Worm (Caenorhabditis elegans): ENCODE results near the gene srh-282.

srh-282 gene

ce11 chrIV:309526-309925 lies 36.3 kb upstream of the srh-282 start (continued):
- TF ChIP-seq ceh-63 (GFP tag; optimal IDR thresholded peaks at IDR 0.05) = no peak
- TF ChIP-seq C16A3.4 (tag; optimal IDR thresholded peaks at IDR 0.05) = no peak
- no peak for TF ChIP-seq lin-13 (GFP tag; optimal IDR thresholded peaks at IDR 0.05)
- no peak for TF ChIP-seq aha-1 (tag; optimal IDR thresholded peaks at IDR 0.05)
- peak; percentile 57 for TF ChIP-seq blmp-1 (tag; optimal IDR thresholded peaks at IDR 0.05)
- TF ChIP-seq rnt-1 (tag; optimal IDR thresholded peaks at IDR 0.05) = no peak
- TF ChIP-seq jun-1 (tag; optimal IDR thresholded peaks at IDR 0.05) = no peak
- no peak for TF ChIP-seq C34B4.2 (tag; optimal IDR thresholded peaks at IDR 0.05)
- TF ChIP-seq nhr-20 (tag; optimal IDR thresholded peaks at IDR 0.05) = peak; percentile 71

- no peak for TF ChIP-seq C34B4.2 (tag; optimal IDR thresholded peaks at IDR 0.05)
- no peak for TF ChIP-seq F16B12.6 (tag; optimal IDR thresholded peaks at IDR 0.05)
- no peak for TF ChIP-seq lsy-2 (tag; optimal IDR thresholded peaks at IDR 0.05)
- TF ChIP-seq dpl-1 (GFP tag; optimal IDR thresholded peaks at IDR 0.05) = no peak
- TF ChIP-seq ztf-11 (tag; optimal IDR thresholded peaks at IDR 0.05) = no peak
- TF ChIP-seq nhr-90 (tag; optimal IDR thresholded peaks at IDR 0.05; ENCODE audit: poor library complexity) = no peak
- TF ChIP-seq unc-130 (tag; optimal IDR thresholded peaks at IDR 0.05) = no peak
- TF ChIP-seq fkh-8 (tag; optimal IDR thresholded peaks at IDR 0.05) = no peak
- no peak for TF ChIP-seq nhr-12 (tag; optimal IDR thresholded peaks at IDR 0.05)
- no peak for TF ChIP-seq unc-30 (tag; optimal IDR thresholded peaks at IDR 0.05)
- TF ChIP-seq fkh-10 (GFP tag; optimal IDR thresholded peaks at IDR 0.05) = no peak
- no peak for TF ChIP-seq isw-1 (GFP tag; IDR thresholded peaks at IDR 0.05)
- TF ChIP-seq ceh-8 (GFP tag; optimal IDR thresholded peaks at IDR 0.05) = no peak
- no peak for TF ChIP-seq egl-27 (tag; optimal IDR thresholded peaks at IDR 0.05)
- TF ChIP-seq lin-15B (tag; optimal IDR thresholded peaks at IDR 0.05) = no peak
- TF ChIP-seq egl-13 (tag; optimal IDR thresholded peaks at IDR 0.05) = no peak
- TF ChIP-seq pax-3 (tag; optimal IDR thresholded peaks at IDR 0.05) = no peak
- TF ChIP-seq nhr-76 (tag; optimal IDR thresholded peaks at IDR 0.05) = no peak
- TF ChIP-seq nhr-20 (tag; optimal IDR thresholded peaks at IDR 0.05) = no peak
- TF ChIP-seq sup-37 (GFP tag; optimal IDR thresholded peaks at IDR 0.05) = no peak
These were observed 34.0 kb upstream of the srh-282 start, which contains the start of gene swt-1 for ce11 chrIV:307205-307604. TSS of gene swt-1 (plus strand) at chrIV:307505.

- TF ChIP-seq snu-23 (GFP tag; optimal IDR thresholded peaks at IDR 0.05) (peak; percentile 36), nhr-71 (tag; optimal IDR thresholded peaks at IDR 0.05) (peak; percentile 44), fos-1 (tag; optimal IDR thresholded peaks at IDR 0.05) (no peak), pag-3 (tag; optimal IDR thresholded peaks at IDR 0.05; ENCODE audit: borderline replicate concordance, insufficient read depth) (no peak), mep-1 (tag; optimal IDR thresholded peaks at IDR 0.05) (no peak), fkh-4 (tag; optimal IDR thresholded peaks at IDR 0.05; ENCODE audit: borderline replicate concordance) (no peak), lin-14 (GFP tag; optimal IDR thresholded peaks at IDR 0.05) (peak; percentile 72), C34B4.2 (tag; optimal IDR thresholded peaks at IDR 0.05) (no peak), ces-1 (GFP tag; optimal IDR thresholded peaks at IDR 0.05) (no peak), elt-2 (tag; optimal IDR thresholded peaks at IDR 0.05) (no peak), lin-35 (GFP tag; optimal IDR thresholded peaks at IDR 0.05) (peak in 1 of 2 experiments; percentile 14), rnt-1 (tag; optimal IDR thresholded peaks at IDR 0.05) (peak; percentile 46), ceh-82 (tag; optimal IDR thresholded peaks at IDR 0.05) (peak in 1 of 3 experiments; percentile 37), nhr-85 (tag) (no peak), lir-3 (tag; optimal IDR thresholded peaks at IDR 0.05; ENCODE audit: poor library complexity) (no peak), efl-1 (optimal IDR thresholded peaks at IDR 0.05) (peak; percentile 15 to 38), efl-1 (GFP tag; optimal IDR thresholded peaks at IDR 0.05 in 1 of 2) (peak in 1 of 2 experiments; percentile 11), lsy-2 (tag; optimal IDR thresholded peaks at IDR 0.05) (peak in 1 of 2 experiments; percentile 23), nhr-19 (GFP tag; conservative IDR thresholded peaks at IDR 0.05) (peak; percentile 37; the same call in 1 of the 2 replicates)
These were observed 33.4 kb upstream of the srh-282 start for ce11 chrIV:306572-306971.

Data from whole organism, L1 larva.